Worm (Caenorhabditis elegans) whole organism, L4 larva: Measurements from ENCODE around the gene bbln-1.
A peak's percentile ranks its signal among the peaks of the same experiment; 100 is the strongest.

Experiments
- F10B5.3 ChIP-seq: sonication (generic microtip); optimal IDR thresholded peaks from 2 replicates; lab custom pipeline; 2016; ENCODE audit warnings: mild to moderate bottlenecking, missing genetic modification characterization, missing compliant biosample characterization
- F37D6.2 ChIP-seq: sonication (generic microtip); optimal IDR thresholded peaks from 2 replicates; lab custom pipeline; 2016; ENCODE audit warnings: mild to moderate bottlenecking, missing genetic modification characterization, missing compliant biosample characterization
- F44E2.7 ChIP-seq: fragments of 200-800 bp; sonication (Bioruptor generic); IDR thresholded peaks from 2 replicates; pipeline ENCODE4 v2.1.2; 2022; ENCODE audit warnings: missing genetic modification characterization, missing compliant biosample characterization
- F49E8.2 ChIP-seq: sonication (generic microtip); optimal IDR thresholded peaks from 2 replicates; lab custom pipeline; 2016; ENCODE audit warnings: missing compliant biosample characterization, mild to moderate bottlenecking, missing genetic modification characterization, borderline replicate concordance
- T20F7.1 ChIP-seq: fragments of 200-800 bp; sonication (Bioruptor generic); optimal IDR thresholded peaks from 2 replicates; lab custom pipeline; 2018; ENCODE audit warnings: mild to moderate bottlenecking, missing genetic modification characterization, missing compliant biosample characterization
- T26A8.4 ChIP-seq: fragments of 200-800 bp; sonication (Bioruptor generic); IDR thresholded peaks from 2 replicates; pipeline ENCODE4 v1.3.6; 2022; ENCODE audit warnings: missing genetic modification characterization, missing compliant biosample characterization
- Y5F2A.4 ChIP-seq: fragments of 200-800 bp; sonication (Bioruptor generic); optimal IDR thresholded peaks from 2 replicates; lab custom pipeline; 2018; ENCODE audit warnings: mild to moderate bottlenecking, missing genetic modification characterization, missing compliant biosample characterization
- ZK337.2 ChIP-seq: fragments of 200-800 bp; sonication (Bioruptor generic); IDR thresholded peaks from 2 replicates; pipeline ENCODE4 v1.3.6; 2022; ENCODE audit warnings: missing genetic modification reagents, missing genetic modification characterization, missing compliant biosample characterization
- aha-1 ChIP-seq: fragments of 150-350 bp; peaks from one replicate; lab custom pipeline; 2014; ENCODE audit warnings: missing biosample characterization, missing genetic modification characterization
- arid-1 ChIP-seq: fragments of 200-800 bp; sonication (Bioruptor generic); conservative IDR thresholded peaks from 2 replicates; pipeline ENCODE4 v1.3.6; 2022; ENCODE audit warnings: missing genetic modification reagents, missing genetic modification characterization, missing compliant biosample characterization
- attf-4 ChIP-seq: sonication (generic microtip); optimal IDR thresholded peaks from 3 replicates; lab custom pipeline; 2017; ENCODE audit warnings: missing biosample characterization, missing genetic modification characterization
- ceh-20 ChIP-seq: fragments of 200-800 bp; sonication (Bioruptor generic); IDR thresholded peaks from 2 replicates; pipeline ENCODE4 v1.3.6; 2022; ENCODE audit warnings: missing genetic modification reagents, missing genetic modification characterization, missing compliant biosample characterization
- ceh-32 ChIP-seq: sonication (generic microtip); optimal IDR thresholded peaks from 2 replicates; lab custom pipeline; 2016; ENCODE audit warnings: mild to moderate bottlenecking, missing genetic modification characterization, missing compliant biosample characterization; ENCODE audit not compliant: poor library complexity
- cey-2 ChIP-seq: sonication (generic microtip); optimal IDR thresholded peaks from 3 replicates; lab custom pipeline; 2017; ENCODE audit warnings: missing genetic modification characterization, mild to moderate bottlenecking, missing compliant biosample characterization, antibody characterized with exemption, borderline replicate concordance; ENCODE audit not compliant: insufficient read depth
- ctbp-1 ChIP-seq: fragments of 200-800 bp; sonication (Bioruptor generic); IDR thresholded peaks from 2 replicates; pipeline ENCODE4 v1.3.6; 2022; ENCODE audit warnings: missing genetic modification reagents, missing genetic modification characterization, missing compliant biosample characterization
- daf-12 ChIP-seq: fragments of 150-350 bp; optimal IDR thresholded peaks from 2 replicates; lab custom pipeline; 2014; ENCODE audit warnings: missing biosample characterization, missing genetic modification reagents, missing genetic modification characterization
- daf-19 ChIP-seq: fragments of 200-800 bp; sonication (Bioruptor generic); conservative IDR thresholded peaks from 2 replicates; pipeline ENCODE4 v1.3.6; 2022; ENCODE audit warnings: missing genetic modification characterization, missing compliant biosample characterization
- dmd-8 ChIP-seq: fragments of 200-800 bp; sonication (Bioruptor generic); IDR thresholded peaks from 2 replicates; pipeline ENCODE4 v1.3.6; 2022; ENCODE audit warnings: missing genetic modification characterization, missing compliant biosample characterization
- dmd-9 ChIP-seq: fragments of 200-800 bp; sonication (Bioruptor generic); IDR thresholded peaks from 2 replicates; pipeline ENCODE4 v1.3.6; 2022; ENCODE audit warnings: missing genetic modification reagents, missing genetic modification characterization, missing compliant biosample characterization
- dpl-1 ChIP-seq: fragments of 150-350 bp; optimal IDR thresholded peaks from 2 replicates; lab custom pipeline; 2014; ENCODE audit warnings: missing biosample characterization, missing genetic modification reagents, missing genetic modification characterization
- duxl-1 ChIP-seq: sonication (generic microtip); optimal IDR thresholded peaks from 2 replicates; lab custom pipeline; 2016; ENCODE audit warnings: mild to moderate bottlenecking, missing genetic modification characterization, moderate library complexity, missing compliant biosample characterization; ENCODE audit not compliant: poor library complexity
- dve-1 ChIP-seq: sonication (generic microtip); optimal IDR thresholded peaks from 2 replicates; lab custom pipeline; 2017; ENCODE audit warnings: antibody characterized with exemption, mild to moderate bottlenecking, missing genetic modification characterization, missing compliant biosample characterization; ENCODE audit not compliant: insufficient read depth
- egl-27 ChIP-seq: sonication (generic microtip); optimal IDR thresholded peaks from 3 replicates; lab custom pipeline; 2017; ENCODE audit warnings: missing biosample characterization, missing genetic modification reagents, missing genetic modification characterization
- fos-1 ChIP-seq: fragments of 150-350 bp; optimal IDR thresholded peaks from 2 replicates; lab custom pipeline; 2014; ENCODE audit warnings: missing biosample characterization, missing genetic modification characterization
- hif-1 ChIP-seq, 2 experiments: sonication (generic microtip); optimal IDR thresholded peaks; 2 replicates each; lab custom pipeline; 2016 to 2017; ENCODE audit warnings: missing compliant biosample characterization in 2 of 2, missing genetic modification characterization in 2 of 2, missing genetic modification reagents in 2 of 2, missing genotype in 2 of 2, mild to moderate bottlenecking in 1 of 2
- hlh-30 ChIP-seq: sonication (generic microtip); optimal IDR thresholded peaks from 2 replicates; lab custom pipeline; 2017; ENCODE audit warnings: antibody characterized with exemption, mild to moderate bottlenecking, missing genetic modification characterization, missing compliant biosample characterization; ENCODE audit not compliant: insufficient read depth
- hmg-1.1 ChIP-seq: fragments of 200-800 bp; sonication (Bioruptor generic); IDR thresholded peaks from 2 replicates; pipeline ENCODE4 v1.3.6; 2022; ENCODE audit warnings: missing genetic modification reagents, missing genetic modification characterization, missing compliant biosample characterization
- lim-7 ChIP-seq: fragments of 200-800 bp; sonication (Bioruptor generic); IDR thresholded peaks from 2 replicates; pipeline ENCODE4 v1.3.6; 2022; ENCODE audit warnings: missing genetic modification characterization, missing compliant biosample characterization
- lin-13 ChIP-seq: fragments of 150-350 bp; optimal IDR thresholded peaks from 2 replicates; lab custom pipeline; 2014; ENCODE audit warnings: missing biosample characterization, missing genetic modification reagents, missing genetic modification characterization
- lin-15B ChIP-seq: fragments of 150-350 bp; sonication (generic microtip); optimal IDR thresholded peaks from 3 replicates; lab custom pipeline; 2014; ENCODE audit warnings: missing biosample characterization, missing genetic modification characterization
- lir-3 ChIP-seq: sonication (generic microtip); optimal IDR thresholded peaks from 2 replicates; lab custom pipeline; 2016; ENCODE audit warnings: mild to moderate bottlenecking, missing genetic modification characterization, missing compliant biosample characterization
- lsy-2 ChIP-seq, 2 experiments: fragments of 150-350 bp in 1 of 2; sonication (generic microtip) in 1 of 2; optimal IDR thresholded peaks; 2 replicates each; lab custom pipeline; 2014 to 2017; ENCODE audit warnings: missing biosample characterization in 2 of 2, missing genetic modification characterization in 2 of 2
- mdl-1 ChIP-seq, 2 experiments: fragments of 150-350 bp in 1 of 2; sonication (generic microtip) in 1 of 2; optimal IDR thresholded peaks; 2 replicates each; lab custom pipeline; 2014 to 2017; ENCODE audit warnings: missing biosample characterization in 2 of 2, missing genetic modification characterization in 2 of 2
- mdt-29 ChIP-seq: fragments of 200-800 bp; sonication (Bioruptor generic); IDR thresholded peaks from 2 replicates; pipeline ENCODE4 v1.3.6; 2022; ENCODE audit warnings: missing genetic modification reagents, missing genetic modification characterization, missing compliant biosample characterization
- nhr-111 ChIP-seq: fragments of 200-800 bp; sonication (Bioruptor generic); optimal IDR thresholded peaks from 2 replicates; lab custom pipeline; 2018; ENCODE audit warnings: mild to moderate bottlenecking, missing genetic modification characterization, missing compliant biosample characterization
- nhr-42 ChIP-seq: fragments of 200-800 bp; sonication (Bioruptor generic); IDR thresholded peaks from 2 replicates; pipeline ENCODE4 v1.3.6; 2022; ENCODE audit warnings: missing genetic modification characterization, missing compliant biosample characterization
- nhr-6 ChIP-seq: fragments of 150-350 bp; optimal IDR thresholded peaks from 2 replicates; lab custom pipeline; 2014; ENCODE audit warnings: missing biosample characterization, missing genetic modification characterization
- nhr-76 ChIP-seq: fragments of 150-350 bp; optimal IDR thresholded peaks from 2 replicates; lab custom pipeline; 2014; ENCODE audit warnings: missing biosample characterization, missing genetic modification characterization
- php-3 ChIP-seq: fragments of 200-800 bp; sonication (Bioruptor generic); IDR thresholded peaks from 2 replicates; pipeline ENCODE4 v1.3.6; 2022; ENCODE audit warnings: missing genetic modification reagents, missing genetic modification characterization, missing compliant biosample characterization
- rbr-2 ChIP-seq: sonication (generic microtip); optimal IDR thresholded peaks from 2 replicates; lab custom pipeline; 2016; ENCODE audit warnings: missing genotype, missing genetic modification characterization, missing compliant biosample characterization
- set-16 ChIP-seq: fragments of 200-800 bp; sonication (Bioruptor generic); IDR thresholded peaks from 2 replicates; pipeline ENCODE4 v1.3.6; 2022; ENCODE audit warnings: missing genetic modification reagents, missing genetic modification characterization, missing compliant biosample characterization
- tag-97 ChIP-seq: fragments of 200-800 bp; sonication (Bioruptor generic); IDR thresholded peaks from 2 replicates; pipeline ENCODE4 v1.3.6; 2022; ENCODE audit warnings: missing genetic modification characterization, missing compliant biosample characterization
- unc-62 ChIP-seq, 3 experiments: fragments of 150-350 bp in 1 of 3; sonication (generic microtip); optimal IDR thresholded peaks in 2 of 3; peaks in 1 of 3; 1 replicate in 1 of 3; 2 replicates in 2 of 3; lab custom pipeline; 2014 to 2017; ENCODE audit warnings: missing biosample characterization in 3 of 3, missing genetic modification characterization in 3 of 3, missing genetic modification reagents in 3 of 3, missing genotype in 1 of 3
- vab-7 ChIP-seq: fragments of 200-800 bp; sonication (Bioruptor generic); IDR thresholded peaks from 2 replicates; pipeline ENCODE4 v1.3.6; 2022; ENCODE audit warnings: missing genetic modification reagents, missing genetic modification characterization, missing compliant biosample characterization
- zag-1 ChIP-seq: fragments of 150-350 bp; optimal IDR thresholded peaks from 2 replicates; lab custom pipeline; 2014; ENCODE audit warnings: missing biosample characterization, missing genetic modification characterization
- zfp-2 ChIP-seq: sonication (generic microtip); optimal IDR thresholded peaks from 2 replicates; lab custom pipeline; 2016; ENCODE audit warnings: mild to moderate bottlenecking, missing genetic modification characterization, missing compliant biosample characterization
- zip-11 ChIP-seq: fragments of 200-800 bp; sonication (Bioruptor generic); IDR thresholded peaks from 2 replicates; pipeline ENCODE4 v1.3.6; 2022; ENCODE audit warnings: missing genetic modification characterization, missing compliant biosample characterization
- zip-2 ChIP-seq: fragments of 150-350 bp; optimal IDR thresholded peaks from 2 replicates; lab custom pipeline; 2014; ENCODE audit warnings: missing biosample characterization, missing genetic modification characterization
- ztf-7 ChIP-seq: fragments of 150-350 bp; optimal IDR thresholded peaks from 2 replicates; lab custom pipeline; 2014; ENCODE audit warnings: missing biosample characterization, missing genetic modification characterization

The bbln-1 gene

DNA sequence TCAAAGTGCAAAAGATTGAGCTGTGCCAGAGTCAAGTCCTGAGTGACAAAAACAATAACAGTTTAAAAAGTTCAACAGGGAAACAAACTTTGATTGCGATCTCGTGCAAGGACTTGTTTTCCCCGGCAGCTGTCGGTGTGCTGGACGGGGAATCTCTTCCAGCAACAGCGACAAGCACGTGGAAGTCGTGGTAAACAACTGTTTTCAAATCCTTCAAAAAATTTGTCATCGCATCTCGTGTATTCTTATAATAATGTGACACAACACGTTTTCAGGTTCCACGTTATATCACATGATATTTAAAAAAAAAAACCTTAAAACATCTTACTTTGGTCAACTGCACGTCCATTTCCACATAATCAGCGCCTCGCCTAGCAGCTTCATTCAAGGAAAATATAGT, 43.7 kb downstream of the bbln-1 start (continued):
- TF ChIP-seq dve-1 (tag; lab: Kevin White, UChicago) (no peak), F44E2.7 (GFP tag; lab: Robert Waterston, UW) (no peak), egl-27 (no peak), arid-1 (GFP tag; lab: Robert Waterston, UW) (no peak), unc-62 (GFP tag; optimal IDR thresholded peaks at IDR 0.05 in 1 of 2; lab: Kevin White, UChicago) (peak in 1 of 2 experiments; percentile 94), unc-62 (tag; optimal IDR thresholded peaks at IDR 0.05; lab: Kevin White, UChicago) (no peak), php-3 (GFP tag; lab: Robert Waterston, UW) (no peak), zip-11 (no peak), attf-4 (no peak), hlh-30 (peak; percentile 51), hif-1 (tag; optimal IDR thresholded peaks at IDR 0.05; lab: Kevin White, UChicago) (peak in 1 of 2 experiments; percentile 74), dmd-9 (GFP tag; lab: Robert Waterston, UW) (no peak), F37D6.2 (tag; lab: Kevin White, UChicago) (no peak), lin-13 (GFP tag; lab: Kevin White, UChicago) (no peak), zip-2 (no peak), nhr-111 (no peak), dmd-8 (GFP tag; lab: Robert Waterston, UW) (no peak), hmg-1.1 (no peak), dpl-1 (GFP tag; lab: Kevin White, UChicago) (no peak)

DNA sequence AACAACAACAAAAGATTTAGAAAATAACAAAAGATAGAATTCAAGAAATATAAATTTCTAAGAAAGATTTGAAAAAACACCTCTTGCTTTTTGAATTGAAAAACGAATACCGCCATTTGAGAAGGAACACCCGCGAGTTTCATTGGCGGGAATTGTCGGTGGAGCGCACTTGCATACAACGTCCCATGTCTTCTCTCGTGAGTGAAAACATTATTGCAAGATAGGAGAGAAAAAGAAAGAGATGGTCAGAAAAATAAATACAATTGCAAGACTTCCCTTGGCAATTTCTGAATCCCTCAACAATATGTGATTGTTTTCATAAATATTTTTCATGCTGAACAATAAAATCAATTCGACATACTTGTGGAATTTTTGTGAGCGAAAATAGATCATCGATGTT, 46.1 kb downstream of the bbln-1 start, which contains the start of gene K10B3.5:
Gene K10B3.5, minus strand, starts transcription at position 343 of the 400 bp plus-strand sequence.
- TF ChIP-seq tag-97 (GFP tag; lab: Robert Waterston, UW): no peak
- peak; percentile 52 for TF ChIP-seq nhr-6 (tag; lab: Kevin White, UChicago)
- no peak for TF ChIP-seq nhr-76 (tag; lab: Kevin White, UChicago)
- peak; percentile 97 for TF ChIP-seq aha-1 (tag; lab: Kevin White, UChicago)
- no peak for TF ChIP-seq zag-1
- no peak for TF ChIP-seq php-3 (GFP tag; lab: Robert Waterston, UW)
- TF ChIP-seq ctbp-1 (GFP tag; lab: Robert Waterston, UW): no peak
- no peak for TF ChIP-seq F44E2.7 (GFP tag; lab: Robert Waterston, UW)
- no peak for TF ChIP-seq lir-3
- no peak for TF ChIP-seq cey-2 (tag; lab: Kevin White, UChicago)
- peak; percentile 52 for TF ChIP-seq T20F7.1 (GFP tag; lab: Kevin White, UChicago)
- no peak for TF ChIP-seq unc-62 (GFP tag; optimal IDR thresholded peaks at IDR 0.05 in 1 of 2; lab: Kevin White, UChicago)
- no peak for TF ChIP-seq unc-62 (tag; optimal IDR thresholded peaks at IDR 0.05; lab: Kevin White, UChicago)
- peak; percentile 67 for TF ChIP-seq lin-13 (GFP tag; lab: Kevin White, UChicago)
- TF ChIP-seq ztf-7: no peak
- no peak for TF ChIP-seq vab-7
- TF ChIP-seq daf-12 (tag; lab: Kevin White, UChicago): no peak
- TF ChIP-seq ceh-20: no peak
- no peak for TF ChIP-seq F49E8.2
- no peak for TF ChIP-seq T26A8.4 (GFP tag; lab: Robert Waterston, UW)
- no peak for TF ChIP-seq ZK337.2 (GFP tag; lab: Robert Waterston, UW)
- no peak for TF ChIP-seq nhr-111
- TF ChIP-seq hmg-1.1: peak; percentile 55
- no peak for TF ChIP-seq fos-1 (tag; lab: Kevin White, UChicago)
- TF ChIP-seq F10B5.3 (tag; lab: Kevin White, UChicago): no peak
- TF ChIP-seq lim-7 (GFP tag; lab: Robert Waterston, UW): no peak
- peak; percentile 99 for TF ChIP-seq hlh-30
- TF ChIP-seq ceh-32 (tag; lab: Kevin White, UChicago): no peak
- no peak for TF ChIP-seq set-16 (GFP tag; lab: Robert Waterston, UW)
- TF ChIP-seq Y5F2A.4 (GFP tag; lab: Kevin White, UChicago): no peak
- TF ChIP-seq zfp-2 (tag; lab: Kevin White, UChicago): no peak
- TF ChIP-seq daf-19 (GFP tag; lab: Robert Waterston, UW): no peak
- TF ChIP-seq lsy-2 (tag; optimal IDR thresholded peaks at IDR 0.05; lab: Kevin White, UChicago): peak in 1 of 2 experiments; percentile 74
- no peak for TF ChIP-seq mdt-29 (GFP tag; lab: Robert Waterston, UW)
- TF ChIP-seq egl-27: no peak
- peak; percentile 12 for TF ChIP-seq duxl-1
- no peak for TF ChIP-seq lin-15B (tag; lab: Kevin White, UChicago)
- TF ChIP-seq mdl-1 (tag; optimal IDR thresholded peaks at IDR 0.05; lab: Kevin White, UChicago): peak in 1 of 2 experiments; percentile 23
- peak; percentile 68 for TF ChIP-seq rbr-2 (tag; lab: Kevin White, UChicago)
- no peak for TF ChIP-seq nhr-42 (GFP tag; lab: Robert Waterston, UW)
